Worm (Caenorhabditis elegans) whole organism, early embryonic: ENCODE data around the gene F37C4.6.

Source experiments
- B0310.2 ChIP-seq: sonication (generic microtip); optimal IDR thresholded peaks from 2 replicates; lab custom pipeline; 2016; ENCODE audit warnings: mild to moderate bottlenecking, missing genetic modification characterization, missing compliant biosample characterization
- F13C5.2 ChIP-seq: sonication (generic microtip); optimal IDR thresholded peaks from 2 replicates; lab custom pipeline; 2017; ENCODE audit warnings: mild to moderate bottlenecking, missing genetic modification characterization, inconsistent platforms, missing compliant biosample characterization
- ama-1 ChIP-seq: fragments of 150-350 bp; optimal IDR thresholded peaks from 2 replicates; lab custom pipeline; 2014
- flt-1 ChIP-seq: fragments of 200-800 bp; sonication (Bioruptor generic); IDR thresholded peaks from 2 replicates; pipeline ENCODE4 v1.3.6; 2022; ENCODE audit warnings: missing genetic modification characterization, missing compliant biosample characterization
- hmbx-1 ChIP-seq: sonication (generic microtip); optimal IDR thresholded peaks from 2 replicates; lab custom pipeline; 2016; ENCODE audit warnings: mild to moderate bottlenecking, missing genetic modification characterization, missing compliant biosample characterization
- hmg-4 ChIP-seq: fragments of 200-800 bp; sonication (Bioruptor generic); optimal IDR thresholded peaks from 2 replicates; lab custom pipeline; 2018; ENCODE audit warnings: mild to moderate bottlenecking, missing genetic modification characterization, missing compliant biosample characterization
- tbx-11 ChIP-seq: fragments of 200-800 bp; sonication (Bioruptor generic); IDR thresholded peaks from 2 replicates; pipeline ENCODE4 v1.3.6; 2022; ENCODE audit warnings: missing genetic modification characterization, missing compliant biosample characterization

DNA sequence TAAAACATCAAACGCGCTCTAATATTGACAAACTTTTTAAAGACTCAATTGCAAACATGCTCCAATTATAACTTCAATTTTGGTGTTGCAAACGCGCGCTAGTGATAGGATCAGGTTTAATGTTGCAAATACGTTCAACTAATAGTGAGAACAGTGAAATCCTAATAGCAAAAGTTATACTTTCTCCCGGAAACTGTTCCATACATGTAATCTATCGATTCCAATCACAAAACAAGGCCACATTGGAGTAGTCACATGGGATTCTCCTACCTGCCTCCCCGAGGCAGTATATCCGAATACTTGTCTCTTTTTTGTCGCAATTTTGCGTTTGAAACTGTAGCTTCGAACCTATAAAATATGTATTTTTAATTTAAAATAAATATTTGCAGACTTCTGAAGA is 8.3 kb downstream of the F37C4.6 start:
- no peak for TF ChIP-seq ama-1
- TF ChIP-seq flt-1 (GFP tag; lab: Robert Waterston, UW): no peak
- TF ChIP-seq hmbx-1 (tag; lab: Kevin White, UChicago): no peak
- TF ChIP-seq hmg-4 (GFP tag; lab: Kevin White, UChicago): no peak
- no peak for TF ChIP-seq F13C5.2
- no peak for TF ChIP-seq tbx-11
- TF ChIP-seq B0310.2 (tag; lab: Kevin White, UChicago): no peak
